Fruit fly (Drosophila melanogaster) whole organism: Measurements from ENCODE around the gene CG6299.

ENCODE experiments used
- CG8478 ChIP-seq: fragments of >200 bp; optimal IDR thresholded peaks from 2 replicates; lab custom pipeline; 2018; ENCODE audit warnings: inconsistent platforms
- Dll ChIP-seq: fragments of >200 bp; optimal IDR thresholded peaks from 2 replicates; lab custom pipeline; 2017
- EcR ChIP-seq, 2 experiments: fragments of >200 bp; optimal IDR thresholded peaks; 2 replicates each; lab custom pipeline; 2017; ENCODE audit warnings: missing biosample characterization in 2 of 2, missing genetic modification characterization in 2 of 2, missing genetic modification reagents in 2 of 2
- pan ChIP-seq: fragments of >200 bp; optimal IDR thresholded peaks from 2 replicates; lab custom pipeline; 2017
- psq ChIP-seq: fragments of >200 bp; optimal IDR thresholded peaks from 2 replicates; lab custom pipeline; 2017
- usp ChIP-seq: fragments of >200 bp; optimal IDR thresholded peaks from 2 replicates; lab custom pipeline; 2017; ENCODE audit warnings: missing biosample characterization, missing genetic modification characterization, mixed read lengths

CG6299 gene

dm6 chrX:15462436-15462857 lies at the start of gene CG6299, which contains the start of the genes shtd and CG6294:
CG6299 (plus strand) TSS chrX:15462722.
shtd (minus strand) TSS chrX:15462441.
CG6294 (plus strand) TSS chrX:15462722.
- TF ChIP-seq psq (no peak), usp (GFP tag; lab: Kevin White, UChicago) (no peak), pan (no peak), EcR (GFP tag; optimal IDR thresholded peaks at IDR 0.05; lab: Kevin White, UChicago) (no peak), CG8478 (lab: Kevin White, UChicago) (no peak), Dll (lab: Kevin White, UChicago) (no peak)

DNA sequence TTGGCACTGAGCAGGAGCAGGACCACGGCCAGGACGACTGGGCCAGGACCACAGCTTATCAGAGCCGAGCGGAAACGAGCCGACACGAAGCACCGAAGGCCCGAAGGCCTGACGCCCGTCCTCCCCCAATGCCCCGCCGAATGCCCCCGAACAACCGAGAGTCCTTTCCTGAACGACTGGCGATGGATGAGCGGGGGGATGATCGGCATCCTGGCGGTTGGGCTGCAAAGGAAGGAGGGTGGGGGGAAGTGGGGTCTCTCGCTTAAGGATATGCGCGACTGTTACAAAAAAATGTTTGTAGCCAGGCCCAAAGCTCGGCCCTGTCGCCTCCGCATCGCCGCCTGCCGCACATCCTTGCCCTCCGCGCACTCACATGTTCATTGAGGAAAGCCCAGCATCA lies 21.3 kb upstream of the CG6299 start, which contains the start of gene Cngl:
Gene Cngl, minus strand, starts transcription at position 8 of the 400 bp plus-strand sequence.
- TF ChIP-seq CG8478 (lab: Kevin White, UChicago) (no peak), psq (no peak), EcR (GFP tag; optimal IDR thresholded peaks at IDR 0.05; lab: Kevin White, UChicago) (no peak), usp (GFP tag; lab: Kevin White, UChicago) (no peak), pan (no peak), Dll (lab: Kevin White, UChicago) (no peak)

DNA sequence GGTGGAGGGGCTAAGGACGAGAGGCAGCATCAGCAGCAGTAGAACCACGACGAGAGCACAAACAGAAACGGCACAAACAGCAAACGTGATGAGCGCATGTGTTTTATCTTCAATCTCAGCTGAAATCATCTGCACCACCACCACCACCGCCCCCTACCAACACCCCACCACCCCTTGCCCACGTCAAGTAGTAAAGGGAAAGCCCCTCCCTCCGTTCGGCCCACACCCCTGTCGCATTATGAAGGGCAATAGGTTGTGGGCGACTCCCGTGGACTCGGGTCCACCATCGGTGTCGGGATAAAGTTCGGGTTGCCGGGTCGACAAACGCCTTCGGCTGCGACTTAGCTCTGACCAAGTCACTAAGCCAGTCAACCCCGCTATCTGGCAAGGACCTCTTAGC lies 19.0 kb upstream of the CG6299 start:
- TF ChIP-seq psq: no peak
- TF ChIP-seq Dll (lab: Kevin White, UChicago): no peak
- no peak for TF ChIP-seq EcR (GFP tag; optimal IDR thresholded peaks at IDR 0.05; lab: Kevin White, UChicago)
- no peak for TF ChIP-seq pan
- TF ChIP-seq usp (GFP tag; lab: Kevin White, UChicago): no peak
- no peak for TF ChIP-seq CG8478 (lab: Kevin White, UChicago)

- TF ChIP-seq CG8478 (lab: Kevin White, UChicago) (no peak), pan (no peak), EcR (GFP tag; optimal IDR thresholded peaks at IDR 0.05; lab: Kevin White, UChicago) (no peak), usp (GFP tag; lab: Kevin White, UChicago) (no peak), Dll (lab: Kevin White, UChicago) (no peak), psq (no peak)
Observed at dm6 chrX:15448136-15448535, 14.4 kb upstream of the CG6299 start.

DNA sequence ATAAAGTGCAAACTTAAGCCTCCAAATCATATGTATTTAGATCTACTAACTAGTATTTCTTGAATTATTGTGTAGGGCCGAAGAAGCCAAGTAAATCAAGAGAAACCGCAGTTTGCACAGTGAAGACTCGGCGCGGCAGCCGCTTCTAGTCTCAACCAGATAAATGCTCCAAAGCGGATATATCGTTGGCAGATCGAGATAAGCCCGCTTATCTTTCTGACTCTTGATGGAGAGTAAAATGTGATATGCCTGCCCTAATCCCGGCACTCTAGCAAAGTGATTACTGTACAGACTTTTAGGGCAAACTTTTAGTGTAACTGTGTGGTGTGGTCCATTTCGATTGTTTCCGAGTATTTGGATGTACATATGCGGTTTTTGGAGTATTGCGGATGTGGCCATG lies 13.7 kb upstream of the CG6299 start:
- TF ChIP-seq EcR (GFP tag; optimal IDR thresholded peaks at IDR 0.05; lab: Kevin White, UChicago) (no peak), CG8478 (lab: Kevin White, UChicago) (no peak), usp (GFP tag; lab: Kevin White, UChicago) (no peak), Dll (lab: Kevin White, UChicago) (no peak), pan (no peak), psq (no peak)

DNA sequence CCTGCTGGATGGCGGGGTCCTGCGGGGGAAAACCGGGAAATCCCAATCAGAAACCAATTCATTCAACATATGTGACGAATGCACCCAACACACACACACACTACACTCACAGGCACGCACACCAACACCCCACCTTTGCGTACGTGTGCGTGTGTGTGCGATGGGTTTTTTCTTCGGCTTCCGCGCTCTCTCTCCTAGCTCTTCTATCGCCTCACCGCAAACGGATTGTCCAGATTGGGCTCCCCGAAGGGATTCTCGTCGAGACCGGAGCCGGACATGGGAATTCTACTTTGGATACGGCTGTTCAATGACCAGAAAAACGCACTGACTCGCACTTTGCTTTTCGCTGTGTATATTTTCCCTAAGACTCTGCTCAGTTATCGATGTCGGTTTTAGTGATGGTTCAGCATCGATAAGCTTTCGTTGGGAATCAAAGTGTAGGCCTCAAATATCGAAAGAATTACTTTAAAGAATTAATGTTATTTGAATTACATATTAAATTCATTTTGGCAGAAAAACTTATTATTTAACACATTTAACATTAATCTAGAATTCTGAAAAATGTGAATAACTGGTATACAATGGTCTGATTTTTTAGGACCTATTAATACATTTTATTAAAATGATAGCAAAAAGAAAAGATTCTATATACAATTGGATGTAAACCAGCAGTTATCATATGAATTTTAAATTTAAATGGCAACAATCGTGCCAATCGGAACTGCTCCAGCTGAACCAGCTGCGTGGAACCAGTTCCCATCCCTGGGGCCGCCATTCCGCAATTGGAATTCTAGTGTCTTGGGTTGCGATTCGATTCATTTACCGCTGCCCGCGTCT lies 12.8 kb upstream of the CG6299 start, which contains the start of the genes Scamp and Ahcy:
Gene Scamp, minus strand, starts transcription at position 394 of the 837 bp plus-strand sequence.
Gene Ahcy, plus strand, starts transcription at position 772 of the 837 bp plus-strand sequence.
- TF ChIP-seq EcR (GFP tag; optimal IDR thresholded peaks at IDR 0.05; lab: Kevin White, UChicago) (no peak), CG8478 (lab: Kevin White, UChicago) (no peak), usp (GFP tag; lab: Kevin White, UChicago) (no peak), psq (no peak), pan (no peak), Dll (lab: Kevin White, UChicago) (no peak)

dm6 chrX:15450327-15450644 lies 12.2 kb upstream of the CG6299 start:
- TF ChIP-seq usp (GFP tag; lab: Kevin White, UChicago) (no peak), CG8478 (lab: Kevin White, UChicago) (no peak), psq (no peak), EcR (GFP tag; optimal IDR thresholded peaks at IDR 0.05; lab: Kevin White, UChicago) (no peak), Dll (lab: Kevin White, UChicago) (no peak)

dm6 chrX:15453121-15453520 lies 9.4 kb upstream of the CG6299 start, which contains the start of gene CG11655:
CG11655 (plus strand) TSS chrX:15453471.
- TF ChIP-seq EcR (GFP tag; optimal IDR thresholded peaks at IDR 0.05; lab: Kevin White, UChicago) (no peak), psq (no peak), Dll (lab: Kevin White, UChicago) (no peak), usp (GFP tag; lab: Kevin White, UChicago) (no peak), pan (no peak), CG8478 (lab: Kevin White, UChicago) (no peak)

- TF ChIP-seq EcR (GFP tag; optimal IDR thresholded peaks at IDR 0.05; lab: Kevin White, UChicago): no peak
- TF ChIP-seq Dll (lab: Kevin White, UChicago): no peak
- TF ChIP-seq psq: no peak
- TF ChIP-seq CG8478 (lab: Kevin White, UChicago): no peak
- no peak for TF ChIP-seq pan
- TF ChIP-seq usp (GFP tag; lab: Kevin White, UChicago): no peak
Observed at dm6 chrX:15464531-15464930, 2.0 kb downstream of the CG6299 start.

dm6 chrX:15465410-15465809 lies 2.9 kb downstream of the CG6299 start:
- no peak for TF ChIP-seq usp (GFP tag; lab: Kevin White, UChicago)
- TF ChIP-seq pan: no peak
- no peak for TF ChIP-seq psq
- TF ChIP-seq EcR (GFP tag; optimal IDR thresholded peaks at IDR 0.05; lab: Kevin White, UChicago): no peak
- no peak for TF ChIP-seq Dll (lab: Kevin White, UChicago)
- no peak for TF ChIP-seq CG8478 (lab: Kevin White, UChicago)

DNA sequence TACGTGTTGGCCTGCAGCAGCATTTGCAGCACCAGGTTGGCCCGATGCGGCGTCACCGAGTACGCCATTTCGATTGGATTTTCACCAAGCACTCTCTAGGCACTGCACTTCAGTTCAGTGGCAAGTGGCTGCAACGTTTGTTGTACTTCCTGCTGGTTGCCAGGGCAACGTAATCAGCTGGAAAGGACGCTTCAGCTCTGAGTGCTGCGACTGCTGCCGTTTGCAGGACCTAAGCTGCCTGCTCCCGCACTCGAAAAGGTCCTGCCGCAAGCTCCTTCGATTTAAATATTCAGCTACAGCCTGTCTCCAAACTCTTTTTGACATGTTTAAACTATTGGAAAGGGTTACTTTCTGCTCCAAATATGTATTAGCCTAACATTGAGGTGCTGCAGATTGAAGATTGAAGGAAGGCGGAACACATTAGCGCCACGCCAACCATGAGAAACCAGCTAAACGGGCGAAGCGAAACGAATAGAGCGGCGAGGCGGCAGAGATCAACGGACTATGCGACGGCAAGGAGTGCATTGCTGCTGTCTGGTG lies 5.0 kb downstream of the CG6299 start, which contains the start of the genes CG15642 and CG15641:
Gene CG15642, minus strand, starts transcription at position 356 of the 540 bp plus-strand sequence.
Gene CG15641, plus strand, starts transcription at position 490 of the 540 bp plus-strand sequence.
- TF ChIP-seq usp (GFP tag; lab: Kevin White, UChicago) (no peak), CG8478 (lab: Kevin White, UChicago) (no peak), pan (no peak)

DNA sequence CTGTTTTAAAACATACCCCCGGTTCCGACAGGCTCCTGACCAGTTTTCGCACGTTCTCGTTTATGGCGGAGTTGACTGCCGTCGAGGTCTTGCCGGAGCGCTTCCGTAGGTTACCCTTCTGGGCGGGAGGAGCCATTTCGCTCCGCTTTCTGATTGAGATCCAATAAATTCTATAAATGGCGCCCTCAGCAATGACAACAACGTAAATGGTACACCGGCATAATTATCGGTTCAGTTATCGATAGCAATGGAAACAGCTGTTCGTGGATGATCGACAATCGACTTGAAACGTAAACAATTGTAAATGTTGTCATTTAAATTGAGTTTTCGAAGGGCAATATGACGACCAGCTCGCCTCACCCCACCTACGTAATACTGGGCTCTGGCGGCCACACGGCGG lies 9.4 kb downstream of the CG6299 start, which contains the start of the genes Grip128 and Alg14:
Gene Grip128, minus strand, starts transcription at position 216 of the 400 bp plus-strand sequence.
Gene Alg14, plus strand, starts transcription at position 261 of the 400 bp plus-strand sequence.
- TF ChIP-seq psq (no peak), pan (no peak), EcR (GFP tag; optimal IDR thresholded peaks at IDR 0.05; lab: Kevin White, UChicago) (no peak), usp (GFP tag; lab: Kevin White, UChicago) (no peak), Dll (lab: Kevin White, UChicago) (no peak), CG8478 (lab: Kevin White, UChicago) (no peak)
